Worm (Caenorhabditis elegans): ENCODE results near the gene chil-7.

DNA sequence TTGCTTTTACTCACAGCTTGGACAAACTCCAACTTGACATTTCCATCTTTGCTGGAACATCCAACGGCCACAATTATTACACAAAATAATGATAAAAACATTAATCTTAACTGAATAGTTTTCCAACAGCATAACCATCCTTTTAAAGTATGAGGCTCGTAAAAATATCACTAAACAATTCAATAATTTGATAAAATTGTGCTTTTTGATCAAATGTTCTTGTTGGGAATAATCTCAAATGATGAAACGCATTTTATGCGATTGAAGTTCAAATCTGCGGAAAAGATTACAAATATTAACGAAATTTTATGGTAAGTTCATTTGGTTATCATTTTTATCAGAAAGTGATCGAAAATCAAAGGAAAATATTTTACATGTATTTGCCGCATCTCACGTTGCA, 49.5 kb upstream of the chil-7 start, which contains the start of gene pho-10:
- TF ChIP-seq snpc-4 (tag; optimal IDR thresholded peaks at IDR 0.05) (no peak), unc-39 (tag; optimal IDR thresholded peaks at IDR 0.05) (no peak), mbf-1 (tag; optimal IDR thresholded peaks at IDR 0.05) (no peak), nhr-237 (tag; optimal IDR thresholded peaks at IDR 0.05) (no peak), lin-13 (GFP tag; optimal IDR thresholded peaks at IDR 0.05) (no peak), unc-62 (GFP tag; optimal IDR thresholded peaks at IDR 0.05) (no peak), crh-2 (tag; optimal IDR thresholded peaks at IDR 0.05) (no peak), skn-1 (tag; optimal IDR thresholded peaks at IDR 0.05) (no peak), nhr-10 (tag; optimal IDR thresholded peaks at IDR 0.05) (no peak), nhr-12 (tag; optimal IDR thresholded peaks at IDR 0.05) (no peak), ceh-82 (tag; optimal IDR thresholded peaks at IDR 0.05) (no peak)
